Worm (Caenorhabditis elegans) whole organism, L2 larva: ENCODE measurements around the gene npp-19.

Source experiments
- C34F6.9 ChIP-seq: fragments of 150-350 bp; optimal IDR thresholded peaks from 2 replicates; lab custom pipeline; 2014; ENCODE audit warnings: missing biosample characterization, missing genetic modification characterization
- F13H6.1 ChIP-seq: sonication (generic microtip); optimal IDR thresholded peaks from 2 replicates; lab custom pipeline; 2016; ENCODE audit warnings: missing genetic modification characterization, missing compliant biosample characterization
- R02D3.7 ChIP-seq: fragments of 150-350 bp; optimal IDR thresholded peaks from 2 replicates; lab custom pipeline; 2014; ENCODE audit warnings: missing biosample characterization, missing genetic modification characterization
- Y55F3AM.14 ChIP-seq: fragments of 200-800 bp; sonication (Bioruptor generic); optimal IDR thresholded peaks from 2 replicates; lab custom pipeline; 2018; ENCODE audit warnings: mild to moderate bottlenecking, missing genetic modification characterization, missing compliant biosample characterization
- ZK546.5 ChIP-seq: sonication (generic microtip); optimal IDR thresholded peaks from 2 replicates; lab custom pipeline; 2017; ENCODE audit warnings: missing biosample characterization, missing genetic modification characterization
- alr-1 ChIP-seq: fragments of 150-350 bp; optimal IDR thresholded peaks from 2 replicates; lab custom pipeline; 2014; ENCODE audit warnings: missing biosample characterization, missing genetic modification characterization
- aly-2 ChIP-seq: fragments of 150-350 bp; optimal IDR thresholded peaks from 2 replicates; lab custom pipeline; 2014; ENCODE audit warnings: missing biosample characterization, missing genetic modification characterization
- ama-1 ChIP-seq: fragments of 150-350 bp; optimal IDR thresholded peaks from 2 replicates; lab custom pipeline; 2018; ENCODE audit warnings: inconsistent platforms
- ceh-16 ChIP-seq: fragments of 150-350 bp; optimal IDR thresholded peaks from 2 replicates; lab custom pipeline; 2014; ENCODE audit warnings: missing biosample characterization, missing genetic modification characterization
- ceh-82 ChIP-seq: fragments of 150-350 bp; optimal IDR thresholded peaks from 2 replicates; lab custom pipeline; 2014; ENCODE audit warnings: missing biosample characterization, missing genetic modification characterization
- crh-2 ChIP-seq: sonication (generic microtip); optimal IDR thresholded peaks from 2 replicates; lab custom pipeline; 2017; ENCODE audit warnings: missing biosample characterization, missing genetic modification characterization
- elt-1 ChIP-seq: fragments of 150-350 bp; optimal IDR thresholded peaks from 2 replicates; lab custom pipeline; 2014; ENCODE audit warnings: missing biosample characterization, missing genetic modification characterization
- elt-3 ChIP-seq: sonication (generic microtip); optimal IDR thresholded peaks from 2 replicates; lab custom pipeline; 2017; ENCODE audit warnings: missing biosample characterization, missing genetic modification characterization
- fos-1 ChIP-seq: fragments of 150-350 bp; optimal IDR thresholded peaks from 2 replicates; lab custom pipeline; 2014; ENCODE audit warnings: missing biosample characterization, missing genetic modification characterization
- gmeb-1 ChIP-seq: fragments of 150-350 bp; optimal IDR thresholded peaks from 2 replicates; lab custom pipeline; 2014; ENCODE audit warnings: missing biosample characterization, missing genetic modification characterization
- lin-11 ChIP-seq: fragments of 150-350 bp; sonication (generic microtip); optimal IDR thresholded peaks from 2 replicates; lab custom pipeline; 2014; ENCODE audit warnings: missing biosample characterization, missing genetic modification characterization, inconsistent platforms, mixed read lengths
- lin-13 ChIP-seq: fragments of 150-350 bp; optimal IDR thresholded peaks from 2 replicates; lab custom pipeline; 2014; ENCODE audit warnings: missing biosample characterization, missing genetic modification reagents, missing genetic modification characterization
- lin-39 ChIP-seq: fragments of 150-350 bp; optimal IDR thresholded peaks from 2 replicates; lab custom pipeline; 2014; ENCODE audit warnings: missing biosample characterization, missing genetic modification reagents, missing genetic modification characterization
- lsy-2 ChIP-seq, 2 experiments: fragments of 150-350 bp in 1 of 2; sonication (generic microtip) in 1 of 2; optimal IDR thresholded peaks; 2 replicates each; lab custom pipeline; 2014 to 2017; ENCODE audit warnings: missing biosample characterization in 2 of 2, missing genetic modification characterization in 2 of 2
- mbf-1 ChIP-seq: sonication (generic microtip); optimal IDR thresholded peaks from 2 replicates; lab custom pipeline; 2017; ENCODE audit warnings: missing biosample characterization, missing genetic modification characterization
- nhr-11 ChIP-seq: fragments of 150-350 bp; optimal IDR thresholded peaks from 2 replicates; lab custom pipeline; 2014; ENCODE audit warnings: missing biosample characterization, missing genetic modification characterization
- nhr-12 ChIP-seq: fragments of 150-350 bp; optimal IDR thresholded peaks from 2 replicates; lab custom pipeline; 2014; ENCODE audit warnings: missing biosample characterization, missing genetic modification characterization
- nhr-129 ChIP-seq: fragments of 150-350 bp; optimal IDR thresholded peaks from 2 replicates; lab custom pipeline; 2014; ENCODE audit warnings: missing biosample characterization, missing genetic modification characterization
- nhr-23 ChIP-seq: fragments of 150-350 bp; optimal IDR thresholded peaks from 2 replicates; lab custom pipeline; 2014; ENCODE audit warnings: missing biosample characterization, missing genetic modification reagents, missing genetic modification characterization
- nhr-237 ChIP-seq: fragments of 150-350 bp; optimal IDR thresholded peaks from 2 replicates; lab custom pipeline; 2014; ENCODE audit warnings: missing biosample characterization, missing genetic modification characterization
- nhr-6 ChIP-seq: fragments of 150-350 bp; optimal IDR thresholded peaks from 2 replicates; lab custom pipeline; 2014; ENCODE audit warnings: missing biosample characterization, missing genetic modification characterization
- nhr-77 ChIP-seq: fragments of 150-350 bp; optimal IDR thresholded peaks from 2 replicates; lab custom pipeline; 2014; ENCODE audit warnings: missing biosample characterization, missing genetic modification characterization
- peb-1 ChIP-seq: fragments of 150-350 bp; optimal IDR thresholded peaks from 2 replicates; lab custom pipeline; 2014; ENCODE audit warnings: missing biosample characterization, missing genetic modification characterization
- sem-4 ChIP-seq: fragments of 150-350 bp; optimal IDR thresholded peaks from 2 replicates; lab custom pipeline; 2014; ENCODE audit warnings: missing biosample characterization, missing genetic modification reagents, missing genetic modification characterization
- skn-1 ChIP-seq: sonication (generic microtip); optimal IDR thresholded peaks from 2 replicates; lab custom pipeline; 2017; ENCODE audit warnings: missing biosample characterization, missing genetic modification characterization
- sma-3 ChIP-seq: sonication (generic microtip); optimal IDR thresholded peaks from 2 replicates; lab custom pipeline; 2016; ENCODE audit warnings: missing genetic modification reagents, missing genetic modification characterization, missing compliant biosample characterization
- sma-9 ChIP-seq, 2 experiments: fragments of 150-350 bp in 1 of 2; sonication (generic microtip) in 1 of 2; optimal IDR thresholded peaks; 2 replicates each; lab custom pipeline; 2014 to 2016; ENCODE audit warnings: missing genetic modification characterization in 2 of 2, mild to moderate bottlenecking in 1 of 2, missing biosample characterization in 1 of 2, missing compliant biosample characterization in 1 of 2, missing genetic modification reagents in 1 of 2, moderate library complexity in 1 of 2
- unc-39 ChIP-seq: fragments of 150-350 bp; optimal IDR thresholded peaks from 2 replicates; lab custom pipeline; 2014; ENCODE audit warnings: missing biosample characterization, missing genetic modification characterization
- unc-62 ChIP-seq: fragments of 150-350 bp; optimal IDR thresholded peaks from 2 replicates; lab custom pipeline; 2014; ENCODE audit warnings: missing biosample characterization, missing genetic modification reagents, missing genetic modification characterization
- zag-1 ChIP-seq: fragments of 150-350 bp; optimal IDR thresholded peaks from 2 replicates; lab custom pipeline; 2014; ENCODE audit warnings: missing biosample characterization, missing genetic modification characterization
- ztf-11 ChIP-seq: sonication (generic microtip); optimal IDR thresholded peaks from 2 replicates; lab custom pipeline; 2017; ENCODE audit warnings: missing biosample characterization, missing genetic modification characterization
- ztf-4 ChIP-seq: fragments of 150-350 bp; optimal IDR thresholded peaks from 2 replicates; lab custom pipeline; 2014; ENCODE audit warnings: missing biosample characterization, missing genetic modification characterization

The npp-19 gene

DNA sequence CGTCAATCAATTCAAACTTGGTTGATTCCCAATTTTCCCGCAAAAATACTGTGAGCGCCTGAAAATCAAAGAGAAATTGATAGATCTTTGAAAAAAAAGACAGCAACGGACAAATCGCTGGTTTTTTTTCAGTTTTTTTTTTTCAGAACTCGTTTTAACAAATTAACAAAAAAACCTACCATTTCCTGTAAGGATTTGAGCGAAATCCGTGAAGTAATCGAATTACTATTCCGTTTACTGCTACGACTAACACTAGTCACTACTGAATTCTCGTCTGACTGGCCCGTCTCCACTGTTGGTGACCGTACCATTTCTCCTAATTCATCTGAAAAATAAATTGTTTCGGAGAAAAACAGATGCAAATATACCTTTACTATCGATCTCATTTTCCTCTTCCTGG, 38.9 kb downstream of the npp-19 start:
- TF ChIP-seq ztf-11 (tag; lab: Kevin White, UChicago) = no peak
- TF ChIP-seq nhr-23 (tag; lab: Kevin White, UChicago) = no peak
- TF ChIP-seq nhr-11 (tag; lab: Kevin White, UChicago) = no peak
- no peak for TF ChIP-seq Y55F3AM.14 (GFP tag; lab: Kevin White, UChicago)
- no peak for TF ChIP-seq sma-3 (GFP tag; lab: Kevin White, UChicago)
- TF ChIP-seq ceh-16 (tag; lab: Kevin White, UChicago) = no peak
- TF ChIP-seq nhr-129 (tag; lab: Kevin White, UChicago) = no peak
- TF ChIP-seq gmeb-1 (tag; lab: Kevin White, UChicago) = no peak
- no peak for TF ChIP-seq lin-39 (tag; lab: Kevin White, UChicago)

DNA sequence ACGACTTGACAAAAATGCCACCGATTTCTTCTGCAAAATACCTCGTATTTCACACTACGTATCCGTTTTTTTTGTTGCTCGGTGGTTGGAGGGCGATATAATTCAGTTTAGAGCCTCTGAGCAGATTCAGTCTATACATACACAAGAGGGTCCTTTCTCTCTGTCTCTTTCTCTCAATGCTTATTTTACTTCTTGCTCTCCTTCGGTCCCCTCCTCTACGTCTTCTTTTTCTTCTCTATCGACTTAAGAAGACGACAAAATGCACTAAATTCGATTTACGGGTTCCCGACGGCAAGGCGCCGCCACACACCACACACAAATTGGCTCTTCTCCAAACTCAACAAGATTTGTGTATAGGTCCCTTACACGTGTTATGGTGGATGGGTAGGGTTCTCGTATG, 39.3 kb downstream of the npp-19 start:
- TF ChIP-seq fos-1 (tag; lab: Kevin White, UChicago) (no peak), ztf-4 (tag; lab: Kevin White, UChicago) (no peak), nhr-6 (tag; lab: Kevin White, UChicago) (no peak), nhr-237 (tag; lab: Kevin White, UChicago) (no peak), lin-13 (GFP tag; lab: Kevin White, UChicago) (no peak), ceh-16 (tag; lab: Kevin White, UChicago) (no peak), lsy-2 (tag; optimal IDR thresholded peaks at IDR 0.05; lab: Kevin White, UChicago) (no peak), F13H6.1 (tag; lab: Kevin White, UChicago) (peak; percentile 18), sma-9 (GFP tag; optimal IDR thresholded peaks at IDR 0.05; lab: Kevin White, UChicago) (peak; percentile 22), sma-9 (tag; optimal IDR thresholded peaks at IDR 0.05; lab: Kevin White, UChicago) (no peak), ztf-11 (tag; lab: Kevin White, UChicago) (no peak), skn-1 (tag; lab: Kevin White, UChicago) (no peak), peb-1 (no peak), ceh-82 (tag; lab: Kevin White, UChicago) (no peak), nhr-77 (tag; lab: Kevin White, UChicago) (no peak), unc-62 (GFP tag; lab: Kevin White, UChicago) (no peak), Y55F3AM.14 (GFP tag; lab: Kevin White, UChicago) (no peak)

ce11 chrII:10755455-10755854, 42.8 kb downstream of the npp-19 start:
- peak; percentile 28 for TF ChIP-seq nhr-129 (tag; lab: Kevin White, UChicago)
- no peak for TF ChIP-seq sem-4 (tag; lab: Kevin White, UChicago)
- TF ChIP-seq mbf-1 (tag; lab: Kevin White, UChicago) = no peak
- no peak for TF ChIP-seq fos-1 (tag; lab: Kevin White, UChicago)
- no peak for TF ChIP-seq ztf-11 (tag; lab: Kevin White, UChicago)
- TF ChIP-seq zag-1 (tag; lab: Kevin White, UChicago) = no peak
- no peak for TF ChIP-seq aly-2
- peak; percentile 5 for TF ChIP-seq crh-2 (tag; lab: Kevin White, UChicago)
- no peak for TF ChIP-seq R02D3.7 (tag; lab: Kevin White, UChicago)
- TF ChIP-seq lin-11 (tag; lab: Kevin White, UChicago) = no peak
- no peak for TF ChIP-seq elt-1 (tag; lab: Kevin White, UChicago)
- TF ChIP-seq nhr-6 (tag; lab: Kevin White, UChicago) = no peak
- no peak for TF ChIP-seq nhr-12
- peak; percentile 36 for TF ChIP-seq C34F6.9
- no peak for TF ChIP-seq lin-13 (GFP tag; lab: Kevin White, UChicago)
- TF ChIP-seq sma-9 (GFP tag; optimal IDR thresholded peaks at IDR 0.05; lab: Kevin White, UChicago) = no peak
- no peak for TF ChIP-seq sma-9 (tag; optimal IDR thresholded peaks at IDR 0.05; lab: Kevin White, UChicago)
- TF ChIP-seq alr-1 (tag; lab: Kevin White, UChicago) = no peak
- no peak for TF ChIP-seq nhr-23 (tag; lab: Kevin White, UChicago)
- TF ChIP-seq ZK546.5 (tag; lab: Kevin White, UChicago) = no peak
- TF ChIP-seq nhr-77 (tag; lab: Kevin White, UChicago) = no peak
- TF ChIP-seq ztf-4 (tag; lab: Kevin White, UChicago) = no peak
- no peak for TF ChIP-seq unc-39 (tag; lab: Kevin White, UChicago)
- no peak for TF ChIP-seq ama-1 (lab: Kevin White, UChicago)
- TF ChIP-seq elt-3 = no peak

DNA sequence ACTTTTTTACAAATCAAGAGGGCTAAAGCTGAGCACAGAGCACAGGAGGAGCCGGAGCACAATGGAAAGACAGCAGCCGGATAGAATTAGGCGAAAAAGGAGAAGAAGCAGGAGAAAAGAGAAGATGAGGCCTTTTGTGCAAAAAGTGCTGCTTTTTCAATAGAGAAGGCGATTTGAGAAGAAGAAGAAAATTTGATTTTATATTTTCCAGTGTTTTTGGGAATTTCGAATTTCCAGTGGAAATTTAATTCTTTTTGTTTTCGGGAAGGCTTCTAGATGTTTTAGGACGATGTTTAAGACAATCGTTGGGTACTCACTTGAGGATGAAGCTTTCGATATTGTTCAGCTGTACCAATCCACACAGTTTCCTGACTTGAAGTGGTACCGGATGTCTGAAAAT, 44.6 kb downstream of the npp-19 start:
- TF ChIP-seq skn-1 (tag; lab: Kevin White, UChicago) (no peak), mbf-1 (tag; lab: Kevin White, UChicago) (no peak), Y55F3AM.14 (GFP tag; lab: Kevin White, UChicago) (no peak), unc-62 (GFP tag; lab: Kevin White, UChicago) (no peak), aly-2 (no peak), fos-1 (tag; lab: Kevin White, UChicago) (no peak)
